Fruit fly (Drosophila melanogaster) whole organism, embryonic: ENCODE results near the gene CG34180.

ENCODE experiments used
- Atf-2 ChIP-seq: fragments of 200-800 bp; sonication (Bioruptor generic); optimal IDR thresholded peaks from 2 replicates; lab custom pipeline; 2016; ENCODE audit warnings: missing biosample characterization, missing genetic modification characterization
- CG10565 ChIP-seq: fragments of 200-800 bp; sonication (Bioruptor generic); optimal IDR thresholded peaks from 3 replicates; lab custom pipeline; 2016; ENCODE audit warnings: missing biosample characterization, mild to moderate bottlenecking, missing genetic modification characterization
- CG11456 ChIP-seq: fragments of 200-800 bp; sonication (Bioruptor generic); IDR thresholded peaks from 3 replicates; pipeline ENCODE4 v1.3.6; 2022; ENCODE audit warnings: missing biosample characterization, missing genetic modification characterization
- CG11695 ChIP-seq: fragments of 200-800 bp; sonication (Bioruptor generic); IDR thresholded peaks from 3 replicates; pipeline ENCODE4 v1.3.6; 2022; ENCODE audit warnings: missing biosample characterization, missing genetic modification characterization
- CG12219 ChIP-seq: fragments of 200-800 bp; sonication (Bioruptor generic); optimal IDR thresholded peaks from 3 replicates; lab custom pipeline; 2018; ENCODE audit warnings: missing biosample characterization, mild to moderate bottlenecking, missing genetic modification characterization
- CG13424 ChIP-seq: fragments of 200-800 bp; sonication (Bioruptor generic); optimal IDR thresholded peaks from 2 replicates; lab custom pipeline; 2019; ENCODE audit warnings: missing biosample characterization, mild to moderate bottlenecking, missing genetic modification characterization, moderate library complexity
- CG15514 ChIP-seq: fragments of 200-800 bp; sonication (Bioruptor generic); optimal IDR thresholded peaks from 3 replicates; lab custom pipeline; 2017; ENCODE audit warnings: missing biosample characterization, missing genetic modification characterization, mild to moderate bottlenecking, moderate library complexity, missing genetic modification reagents
- CG16815 ChIP-seq: fragments of 200-800 bp; sonication (Bioruptor generic); optimal IDR thresholded peaks from 3 replicates; lab custom pipeline; 2017; ENCODE audit warnings: missing biosample characterization, mild to moderate bottlenecking, missing genetic modification characterization
- CG16863 ChIP-seq: fragments of 200-800 bp; sonication (Bioruptor generic); optimal IDR thresholded peaks from 3 replicates; lab custom pipeline; 2016; ENCODE audit warnings: missing biosample characterization, missing genetic modification characterization
- CG17186 ChIP-seq: fragments of 200-800 bp; sonication (Bioruptor generic); optimal IDR thresholded peaks from 3 replicates; lab custom pipeline; 2017; ENCODE audit warnings: missing biosample characterization, missing genetic modification reagents, missing genetic modification characterization
- CG18599 ChIP-seq: fragments of 200-800 bp; sonication (Bioruptor generic); optimal IDR thresholded peaks from 3 replicates; lab custom pipeline; 2017; ENCODE audit warnings: missing biosample characterization, missing genetic modification characterization, mild to moderate bottlenecking, moderate library complexity, missing genetic modification reagents
- CG31224 ChIP-seq: fragments of 200-800 bp; sonication (Bioruptor generic); IDR thresholded peaks from 2 replicates; pipeline ENCODE4 v1.3.6; 2022; ENCODE audit warnings: missing biosample characterization, missing genetic modification characterization
- CG32772 ChIP-seq: fragments of 200-800 bp; sonication (Bioruptor generic); IDR thresholded peaks from 2 replicates; pipeline ENCODE4 v1.3.6; 2022; ENCODE audit warnings: missing biosample characterization, missing genetic modification characterization
- CG3281 ChIP-seq: fragments of 200-800 bp; sonication (Bioruptor generic); optimal IDR thresholded peaks from 3 replicates; lab custom pipeline; 2017; ENCODE audit warnings: missing biosample characterization, mild to moderate bottlenecking, missing genetic modification characterization
- CG33213 ChIP-seq: fragments of 200-800 bp; sonication (Bioruptor generic); optimal IDR thresholded peaks from 3 replicates; lab custom pipeline; 2016; ENCODE audit warnings: missing biosample characterization, missing genetic modification characterization
- CG33557 ChIP-seq: fragments of 200-800 bp; sonication (Bioruptor generic); optimal IDR thresholded peaks from 2 replicates; lab custom pipeline; 2019; ENCODE audit warnings: missing biosample characterization, mild to moderate bottlenecking, missing genetic modification characterization, moderate library complexity
- CG4404 ChIP-seq: fragments of 200-800 bp; sonication (Bioruptor generic); IDR thresholded peaks from 2 replicates; pipeline ENCODE4 v1.3.6; 2022; ENCODE audit warnings: missing biosample characterization, missing genetic modification characterization
- CG4424 ChIP-seq: fragments of 200-800 bp; sonication (Bioruptor generic); optimal IDR thresholded peaks from 3 replicates; lab custom pipeline; 2016; ENCODE audit warnings: missing biosample characterization, missing genetic modification characterization
- CG6854 ChIP-seq: fragments of 200-800 bp; sonication (Bioruptor generic); optimal IDR thresholded peaks from 3 replicates; lab custom pipeline; 2017; ENCODE audit warnings: missing biosample characterization, mild to moderate bottlenecking, missing genetic modification characterization
- CG7745 ChIP-seq: fragments of 200-800 bp; sonication (Bioruptor generic); optimal IDR thresholded peaks from 2 replicates; lab custom pipeline; 2018; ENCODE audit warnings: missing biosample characterization, mild to moderate bottlenecking, missing genetic modification characterization, moderate library complexity
- CG7839 ChIP-seq: fragments of 200-800 bp; sonication (Bioruptor generic); optimal IDR thresholded peaks from 3 replicates; lab custom pipeline; 2018; ENCODE audit warnings: missing biosample characterization, mild to moderate bottlenecking, missing genetic modification characterization, moderate library complexity
- CG7963 ChIP-seq: fragments of 200-800 bp; sonication (Bioruptor generic); IDR thresholded peaks from 3 replicates; pipeline ENCODE4 v1.3.6; 2022; ENCODE audit warnings: missing biosample characterization, missing genetic modification characterization; ENCODE audit not compliant: partially characterized antibody
- CG9215 ChIP-seq: fragments of 200-800 bp; sonication (Bioruptor generic); IDR thresholded peaks from 2 replicates; pipeline ENCODE4 v1.3.6; 2022; ENCODE audit warnings: missing biosample characterization, missing genetic modification characterization
- CHES-1-like ChIP-seq: fragments of 200-800 bp; sonication (Bioruptor generic); optimal IDR thresholded peaks from 2 replicates; lab custom pipeline; 2016; ENCODE audit warnings: missing biosample characterization, missing genetic modification characterization
- D ChIP-seq, 2 experiments: fragments of 200-800 bp in 1 of 2; fragments of >200 bp in 1 of 2; sonication (Bioruptor generic) in 1 of 2; optimal IDR thresholded peaks; 2 replicates in 1 of 2; 3 replicates in 1 of 2; lab custom pipeline; 2017; ENCODE audit warnings: mild to moderate bottlenecking in 1 of 2, missing biosample characterization in 1 of 2, missing genetic modification characterization in 1 of 2, missing genetic modification reagents in 1 of 2
- D19B ChIP-seq: fragments of 200-800 bp; sonication (Bioruptor generic); optimal IDR thresholded peaks from 2 replicates; lab custom pipeline; 2017; ENCODE audit warnings: missing biosample characterization, mild to moderate bottlenecking, missing genetic modification characterization
- E2f2 ChIP-seq: fragments of 200-800 bp; sonication (Bioruptor generic); IDR thresholded peaks from 2 replicates; pipeline ENCODE4 v1.3.6; 2022; ENCODE audit warnings: missing biosample characterization, missing genetic modification characterization
- Elba2 ChIP-seq: fragments of 200-800 bp; sonication (Bioruptor generic); optimal IDR thresholded peaks from 3 replicates; lab custom pipeline; 2016; ENCODE audit warnings: missing biosample characterization, missing genetic modification characterization
- H2.0 ChIP-seq: fragments of 200-800 bp; sonication (Bioruptor generic); IDR thresholded peaks from 2 replicates; pipeline ENCODE4 v1.3.6; 2022; ENCODE audit warnings: missing biosample characterization, missing genetic modification characterization
- MESR4 ChIP-seq: fragments of 200-800 bp; sonication (Bioruptor generic); optimal IDR thresholded peaks from 2 replicates; lab custom pipeline; 2018; ENCODE audit warnings: missing biosample characterization, mild to moderate bottlenecking, missing genetic modification characterization, moderate library complexity
- NC2β ChIP-seq: fragments of 200-800 bp; sonication (Bioruptor generic); optimal IDR thresholded peaks from 2 replicates; lab custom pipeline; 2016; ENCODE audit warnings: missing biosample characterization, missing genetic modification characterization
- Nf-YB ChIP-seq: fragments of 200-800 bp; sonication (Bioruptor generic); optimal IDR thresholded peaks from 3 replicates; lab custom pipeline; 2019; ENCODE audit warnings: missing biosample characterization, mild to moderate bottlenecking, missing genetic modification characterization, moderate library complexity
- Pdp1 ChIP-seq, 2 experiments: fragments of 200-800 bp; sonication (Bioruptor generic); optimal IDR thresholded peaks; 3 replicates each; lab custom pipeline; 2016; ENCODE audit warnings: missing biosample characterization in 2 of 2, missing genetic modification characterization in 2 of 2, mild to moderate bottlenecking in 1 of 2, moderate library complexity in 1 of 2
- ab ChIP-seq: fragments of 200-800 bp; sonication (Bioruptor generic); optimal IDR thresholded peaks from 2 replicates; lab custom pipeline; 2016; ENCODE audit warnings: missing biosample characterization, missing genetic modification characterization
- danr ChIP-seq: fragments of 200-800 bp; sonication (Bioruptor generic); IDR thresholded peaks from 2 replicates; pipeline ENCODE4 v1.3.6; 2022; ENCODE audit warnings: missing biosample characterization, missing genetic modification characterization
- dmrt99B ChIP-seq: fragments of 200-800 bp; sonication (Bioruptor generic); optimal IDR thresholded peaks from 2 replicates; lab custom pipeline; 2018; ENCODE audit warnings: missing biosample characterization, mild to moderate bottlenecking, missing genetic modification characterization, moderate library complexity
- ham ChIP-seq: fragments of 200-800 bp; sonication (Bioruptor generic); IDR thresholded peaks from 2 replicates; pipeline ENCODE4 v1.3.6; 2022; ENCODE audit warnings: missing biosample characterization, missing genetic modification characterization
- insv ChIP-seq, 2 experiments: fragments of 200-800 bp; sonication (Bioruptor generic); optimal IDR thresholded peaks; 3 replicates each; lab custom pipeline; 2016 to 2018; ENCODE audit warnings: missing biosample characterization in 2 of 2, missing genetic modification characterization in 2 of 2
- ken ChIP-seq: fragments of 200-800 bp; sonication (Bioruptor generic); IDR thresholded peaks from 3 replicates; pipeline ENCODE4 v1.3.6; 2022; ENCODE audit warnings: missing biosample characterization, missing genetic modification characterization
- lbe ChIP-seq: fragments of 200-800 bp; sonication (Bioruptor generic); optimal IDR thresholded peaks from 2 replicates; lab custom pipeline; 2016; ENCODE audit warnings: missing biosample characterization, mild to moderate bottlenecking, missing genetic modification characterization
- lola ChIP-seq, 3 experiments: fragments of >200 bp in 2 of 3; fragments of 200-800 bp in 1 of 3; sonication (Bioruptor generic) in 1 of 3; optimal IDR thresholded peaks; 2 replicates each; lab custom pipeline; 2017 to 2019; ENCODE audit warnings: missing biosample characterization in 3 of 3, missing genetic modification characterization in 3 of 3, mild to moderate bottlenecking in 1 of 3, moderate library complexity in 1 of 3
- luna ChIP-seq: fragments of 200-800 bp; sonication (Bioruptor generic); optimal IDR thresholded peaks from 2 replicates; lab custom pipeline; 2016; ENCODE audit warnings: missing biosample characterization, missing genetic modification characterization
- phol ChIP-seq: fragments of 200-800 bp; sonication (Bioruptor generic); optimal IDR thresholded peaks from 3 replicates; lab custom pipeline; 2018; ENCODE audit warnings: missing biosample characterization, mild to moderate bottlenecking, missing genetic modification characterization, moderate library complexity
- so ChIP-seq: fragments of 200-800 bp; sonication (Bioruptor generic); IDR thresholded peaks from 3 replicates; pipeline ENCODE4 v1.3.6; 2022; ENCODE audit warnings: missing biosample characterization, missing genetic modification characterization
- stc ChIP-seq: fragments of 200-800 bp; sonication (Bioruptor generic); IDR thresholded peaks from 2 replicates; pipeline ENCODE4 v1.3.6; 2022; ENCODE audit warnings: missing biosample characterization, missing genetic modification characterization
- stwl ChIP-seq: fragments of 200-800 bp; sonication (Bioruptor generic); optimal IDR thresholded peaks from 3 replicates; lab custom pipeline; 2018; ENCODE audit warnings: missing biosample characterization, mild to moderate bottlenecking, missing genetic modification characterization, moderate library complexity
- tap ChIP-seq: fragments of 200-800 bp; optimal IDR thresholded peaks from 3 replicates; lab custom pipeline; 2019; ENCODE audit warnings: missing biosample characterization, mild to moderate bottlenecking, missing genetic modification characterization, moderate library complexity
- tll ChIP-seq, 2 experiments: fragments of 200-800 bp in 1 of 2; fragments of >200 bp in 1 of 2; sonication (Bioruptor generic) in 1 of 2; optimal IDR thresholded peaks; 2 replicates each; lab custom pipeline; 2017 to 2019; ENCODE audit warnings: missing biosample characterization in 2 of 2, missing genetic modification characterization in 2 of 2, mild to moderate bottlenecking in 1 of 2, moderate library complexity in 1 of 2
- z ChIP-seq: fragments of 200-800 bp; sonication (Bioruptor generic); IDR thresholded peaks from 3 replicates; pipeline ENCODE4 v1.3.6; 2022; ENCODE audit warnings: missing biosample characterization, missing genetic modification characterization

CG34180 gene

DNA sequence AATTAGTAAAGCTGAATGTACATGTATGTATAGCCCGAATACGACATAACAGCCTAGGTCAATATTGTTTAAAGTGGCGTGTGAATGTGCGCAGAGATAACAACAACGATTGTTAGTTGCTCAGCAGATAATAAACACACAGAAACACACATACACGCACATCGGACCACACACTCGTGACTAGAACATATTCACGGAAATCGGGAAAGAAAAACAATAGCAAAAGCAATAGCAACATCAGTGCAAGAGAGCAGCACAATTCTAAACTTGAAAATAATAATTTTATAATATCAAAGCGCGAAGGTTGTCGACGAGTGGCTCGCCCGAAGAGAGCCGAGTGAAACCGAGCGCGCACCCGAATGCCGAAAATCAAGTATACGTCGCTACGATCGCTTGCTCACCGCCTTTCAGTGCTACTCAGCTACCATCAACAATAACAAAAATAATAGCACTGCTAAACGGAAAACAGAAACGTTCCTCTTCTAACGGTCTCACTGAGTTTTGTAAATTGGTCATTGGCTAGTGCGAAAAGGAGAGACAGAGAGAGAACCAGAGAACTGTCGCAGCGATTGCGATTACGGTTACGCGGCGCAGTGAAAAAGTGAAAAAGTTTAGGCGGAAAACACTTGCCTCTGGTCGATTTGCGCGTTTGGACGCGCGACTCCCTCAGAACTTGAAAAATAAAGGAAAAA lies 22.8 kb downstream of the CG34180 start (continued):
- no peak for TF ChIP-seq tap (tag; lab: Kevin White, UChicago)
- TF ChIP-seq CG11456 (GFP tag; lab: Robert Waterston, UW), result no peak
- TF ChIP-seq CG15514 (GFP tag; lab: Kevin White, UChicago), result no peak
- TF ChIP-seq tll (GFP tag; optimal IDR thresholded peaks at IDR 0.05; lab: Kevin White, UChicago), result no peak
- no peak for TF ChIP-seq CG16863
- TF ChIP-seq ken, result no peak
- TF ChIP-seq CG32772 (GFP tag; lab: Robert Waterston, UW), result no peak
- no peak for TF ChIP-seq Elba2 (GFP tag; lab: Kevin White, UChicago)
- TF ChIP-seq danr (GFP tag; lab: Robert Waterston, UW), result no peak
- TF ChIP-seq Atf-2, result no peak
- TF ChIP-seq ab (GFP tag; lab: Kevin White, UChicago), result no peak
- TF ChIP-seq CG4424 (GFP tag; lab: Kevin White, UChicago), result no peak
- TF ChIP-seq Pdp1 (GFP tag; optimal IDR thresholded peaks at IDR 0.05; lab: Kevin White, UChicago), result peak in 1 of 2 experiments; percentile 70
- no peak for TF ChIP-seq D19B
- TF ChIP-seq MESR4 (GFP tag; lab: Kevin White, UChicago), result no peak
- no peak for TF ChIP-seq CG17186 (GFP tag; lab: Kevin White, UChicago)
- peak; percentile 25 for TF ChIP-seq CG18599 (GFP tag; lab: Kevin White, UChicago)
- TF ChIP-seq dmrt99B (tag; lab: Kevin White, UChicago), result no peak
- TF ChIP-seq CG33557, result peak; percentile 36
- TF ChIP-seq NC2β (GFP tag; lab: Kevin White, UChicago), result peak; percentile 2
- no peak for TF ChIP-seq insv (GFP tag; optimal IDR thresholded peaks at IDR 0.05; lab: Kevin White, UChicago)
- TF ChIP-seq stc (GFP tag; lab: Robert Waterston, UW), result no peak
- TF ChIP-seq lola (GFP tag; optimal IDR thresholded peaks at IDR 0.05; lab: Kevin White, UChicago), result no peak
- no peak for TF ChIP-seq CG4404 (GFP tag; lab: Robert Waterston, UW)
- TF ChIP-seq CG3281 (GFP tag; lab: Kevin White, UChicago), result peak; percentile 32
- TF ChIP-seq E2f2 (GFP tag; lab: Robert Waterston, UW), result no peak
- no peak for TF ChIP-seq CG7839 (tag; lab: Kevin White, UChicago)
- TF ChIP-seq CG7745 (tag; lab: Kevin White, UChicago), result no peak
- TF ChIP-seq stwl (tag; lab: Kevin White, UChicago), result no peak
- peak; percentile 9 for TF ChIP-seq CG12219
- TF ChIP-seq z (GFP tag; lab: Robert Waterston, UW), result no peak
- TF ChIP-seq CG13424 (tag; lab: Kevin White, UChicago), result peak; percentile 7
- no peak for TF ChIP-seq phol (tag; lab: Kevin White, UChicago)
- TF ChIP-seq D (optimal IDR thresholded peaks at IDR 0.05; lab: Kevin White, UChicago), result no peak
- no peak for TF ChIP-seq D (GFP tag; optimal IDR thresholded peaks at IDR 0.05; lab: Kevin White, UChicago)
- no peak for TF ChIP-seq CG10565 (GFP tag; lab: Kevin White, UChicago)
- TF ChIP-seq CG33213 (GFP tag; lab: Kevin White, UChicago), result no peak
- peak; percentile 24 for TF ChIP-seq lbe (GFP tag; lab: Kevin White, UChicago)
- TF ChIP-seq CHES-1-like, result peak; percentile 0
- TF ChIP-seq CG7963, result no peak
- no peak for TF ChIP-seq ham
- TF ChIP-seq CG11695 (GFP tag; lab: Robert Waterston, UW), result no peak
- peak; percentile 18 for TF ChIP-seq Nf-YB (GFP tag; lab: Kevin White, UChicago)
- TF ChIP-seq so, result no peak
- no peak for TF ChIP-seq luna (GFP tag; lab: Kevin White, UChicago)
- TF ChIP-seq CG31224 (GFP tag; lab: Robert Waterston, UW), result no peak
- TF ChIP-seq CG6854 (GFP tag; lab: Kevin White, UChicago), result no peak
- TF ChIP-seq H2.0, result no peak
- no peak for TF ChIP-seq CG16815
- no peak for TF ChIP-seq CG9215
